3 fruit fly cellular contexts compared by ENCODE assay signal in the genomic region with DNA sequence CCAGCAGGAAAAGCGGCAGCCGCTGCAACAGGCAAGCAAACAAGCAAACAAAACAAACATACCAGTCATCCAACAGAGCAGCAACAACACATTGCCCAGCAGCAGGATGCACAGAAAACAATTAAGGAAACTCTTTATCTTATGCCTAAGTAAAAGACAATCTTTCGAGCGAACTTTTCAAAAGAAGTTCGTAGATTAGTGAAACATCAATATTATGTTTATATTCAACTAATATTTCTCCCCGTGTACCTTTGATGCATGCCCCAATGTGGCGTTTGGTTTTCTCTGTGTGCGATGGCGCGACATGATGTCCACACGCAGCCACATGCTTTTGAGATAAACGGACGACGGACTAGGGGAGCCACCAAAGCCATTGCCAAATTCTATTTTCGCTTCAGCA.
TF ChIP-seq lines count a peak whose summit lies in the region.

No protein-coding gene starts in this region.

- no peak for TF ChIP-seq CTCF in whole organism, embryonic (GFP tag; optimal IDR thresholded peaks at IDR 0.05; lab: Kevin White, UChicago)

TF ChIP-seq in whole organism, embryonic, 481 proteins besides CTCF, POLR2A, EP300 and RAD21:
- TF ChIP-seq ac (GFP tag; optimal IDR thresholded peaks at IDR 0.05; lab: Kevin White, UChicago) (no peak), Drgx (GFP tag; IDR thresholded peaks at IDR 0.05; lab: Robert Waterston, UW) (peak; percentile 62; the same call in 1 of the 2 replicates), HHEX (GFP tag; optimal IDR thresholded peaks at IDR 0.05; lab: Kevin White, UChicago) (no peak), gfzf (GFP tag; optimal IDR thresholded peaks at IDR 0.05; lab: Kevin White, UChicago) (no peak), HLH3B (GFP tag; IDR thresholded peaks at IDR 0.05; lab: Robert Waterston, UW) (no peak), mam (GFP tag; optimal IDR thresholded peaks at IDR 0.05; lab: Kevin White, UChicago) (no peak), CG6689 (GFP tag; IDR thresholded peaks at IDR 0.05; lab: Robert Waterston, UW) (peak; percentile 19; the same call in 1 of the 2 replicates), slbo (GFP tag; IDR thresholded peaks at IDR 0.05; lab: Robert Waterston, UW) (0 out of 2 replicates have a peak, but pooled peaks have one; percentile 13), Hr51 (GFP tag; optimal IDR thresholded peaks at IDR 0.05; lab: Kevin White, UChicago) (peak in 1 of 2 experiments; percentile 8), CG2889 (GFP tag; IDR thresholded peaks at IDR 0.05; lab: Robert Waterston, UW) (0 out of 3 replicates have a peak, but pooled peaks have one; percentile 35), kay (GFP tag; optimal IDR thresholded peaks at IDR 0.05; lab: Kevin White, UChicago) (no peak), Mrtf (GFP tag; IDR thresholded peaks at IDR 0.05; lab: Robert Waterston, UW) (0 out of 3 replicates have a peak, but pooled peaks have one; percentile 17), CG11504 (tag; optimal IDR thresholded peaks at IDR 0.05; lab: Kevin White, UChicago) (peak; percentile 2), Side (GFP tag; optimal IDR thresholded peaks at IDR 0.05; lab: Kevin White, UChicago) (no peak), klu (GFP tag; IDR thresholded peaks at IDR 0.05; lab: Robert Waterston, UW) (no peak), CG3281 (GFP tag; optimal IDR thresholded peaks at IDR 0.05; lab: Kevin White, UChicago) (no peak), HLH54F (GFP tag; optimal IDR thresholded peaks at IDR 0.05; lab: Kevin White, UChicago) (no peak), row (GFP tag; IDR thresholded peaks at IDR 0.05; lab: Robert Waterston, UW) (0 out of 3 replicates have a peak, but pooled peaks have one; percentile 11), CG10543 (GFP tag; optimal IDR thresholded peaks at IDR 0.05; lab: Kevin White, UChicago) (no peak)

TF ChIP-seq in whole organism, prepupa, 60 proteins besides CTCF, POLR2A, EP300 and RAD21:
- peak; percentile 42 for TF ChIP-seq CG6276 (GFP tag; optimal IDR thresholded peaks at IDR 0.05; lab: Kevin White, UChicago)
- peak; percentile 29 for TF ChIP-seq CG32006 (GFP tag; optimal IDR thresholded peaks at IDR 0.05; lab: Kevin White, UChicago)
- peak; percentile 53 for TF ChIP-seq Eip78C (GFP tag; lab: Kevin White, UChicago)
- TF ChIP-seq Gug (GFP tag; IDR thresholded peaks at IDR 0.05; lab: Robert Waterston, UW), result peak; percentile 40; the same call in 1 of the 2 replicates
- TF ChIP-seq CG15336 (GFP tag; IDR thresholded peaks at IDR 0.05; lab: Robert Waterston, UW), result peak; percentile 58; the same call in 1 of the 2 replicates
- no peak for TF ChIP-seq CG11762 (GFP tag; optimal IDR thresholded peaks at IDR 0.05; lab: Kevin White, UChicago; ENCODE audit: insufficient read depth)
- TF ChIP-seq ss (GFP tag; optimal IDR thresholded peaks at IDR 0.05; lab: Kevin White, UChicago), result no peak
- TF ChIP-seq eg (GFP tag; IDR thresholded peaks at IDR 0.05; lab: Robert Waterston, UW), result peak; percentile 65
- peak; percentile 35 for TF ChIP-seq Hr4 (GFP tag; optimal IDR thresholded peaks at IDR 0.05; lab: Kevin White, UChicago)
- TF ChIP-seq CG6163 (GFP tag; IDR thresholded peaks at IDR 0.05; lab: Robert Waterston, UW), result 0 out of 3 replicates have a peak, but pooled peaks have one; percentile 25
- TF ChIP-seq CG8119 (GFP tag; IDR thresholded peaks at IDR 0.05; lab: Robert Waterston, UW), result peak; percentile 47; the same call in 1 of the 3 replicates
- TF ChIP-seq Eip75B (GFP tag; optimal IDR thresholded peaks at IDR 0.05; lab: Kevin White, UChicago), result no peak
TF ChIP-seq in whole organism, prepupa: peak in this region for 9.

TF ChIP-seq in whole organism, pupa, 21 proteins besides CTCF, POLR2A, EP300 and RAD21:
- TF ChIP-seq CG9948 (tag; optimal IDR thresholded peaks at IDR 0.05; lab: Kevin White, UChicago) (no peak), CG13204 (GFP tag; optimal IDR thresholded peaks at IDR 0.05; lab: Kevin White, UChicago) (no peak), rn (GFP tag; IDR thresholded peaks at IDR 0.05; lab: Robert Waterston, UW) (no peak), CG17806 (tag; optimal IDR thresholded peaks at IDR 0.05; lab: Kevin White, UChicago) (no peak), Snoo (tag; optimal IDR thresholded peaks at IDR 0.05; lab: Kevin White, UChicago) (no peak), gl (tag; optimal IDR thresholded peaks at IDR 0.05; lab: Kevin White, UChicago) (no peak), Ets98B (GFP tag; IDR thresholded peaks at IDR 0.05; lab: Robert Waterston, UW) (peak; percentile 60), CG32121 (GFP tag; IDR thresholded peaks at IDR 0.05; lab: Robert Waterston, UW) (peak; percentile 56; the same call in 1 of the 2 replicates), CG12605 (GFP tag; IDR thresholded peaks at IDR 0.05; lab: Robert Waterston, UW) (no peak), D1 (tag; optimal IDR thresholded peaks at IDR 0.05; lab: Kevin White, UChicago) (no peak), CG4496 (GFP tag; IDR thresholded peaks at IDR 0.05; lab: Robert Waterston, UW) (peak; percentile 57; the same call in 1 of the 3 replicates), CG14655 (GFP tag; optimal IDR thresholded peaks at IDR 0.05; lab: Kevin White, UChicago) (peak; percentile 10), Pif1B (GFP tag; optimal IDR thresholded peaks at IDR 0.05; lab: Kevin White, UChicago) (no peak), fd96Ca (GFP tag; IDR thresholded peaks at IDR 0.05; lab: Robert Waterston, UW) (peak; percentile 35; the same call in 1 of the 3 replicates), CG8159 (tag; optimal IDR thresholded peaks at IDR 0.05; lab: Kevin White, UChicago) (no peak), CG10348 (GFP tag; IDR thresholded peaks at IDR 0.05; lab: Robert Waterston, UW) (no peak), CG34367 (tag; optimal IDR thresholded peaks at IDR 0.05; lab: Kevin White, UChicago) (no peak), EcR (GFP tag; optimal IDR thresholded peaks at IDR 0.05; lab: Kevin White, UChicago) (no peak), Pif1A (GFP tag; optimal IDR thresholded peaks at IDR 0.05; lab: Kevin White, UChicago) (no peak), CG8301 (tag; optimal IDR thresholded peaks at IDR 0.05; lab: Kevin White, UChicago) (no peak), CG15710 (tag; optimal IDR thresholded peaks at IDR 0.05; lab: Kevin White, UChicago) (no peak)

Comparison
In these comparisons a context has a peak if more than half of its experiments do, and no peak if none do; other contexts are left out.
1. Of the 7 proteins assayed by ChIP-seq in both whole organism, embryonic and whole organism, prepupa: peak only in whole organism, embryonic: none; only in whole organism, prepupa: Gug; in both: none; in neither: 6.